Worm (Caenorhabditis elegans) whole organism, L4 larva: Measurements from ENCODE around the gene F48F7.6.

Experiments
- D1046.2 ChIP-seq: fragments of 200-800 bp; sonication (Bioruptor generic); IDR thresholded peaks from 2 replicates; pipeline ENCODE4 v1.3.6; 2022; ENCODE audit warnings: missing genetic modification characterization, missing compliant biosample characterization
- F10B5.3 ChIP-seq: sonication (generic microtip); optimal IDR thresholded peaks from 2 replicates; lab custom pipeline; 2016; ENCODE audit warnings: mild to moderate bottlenecking, missing genetic modification characterization, missing compliant biosample characterization
- F26F4.8 ChIP-seq: fragments of 200-800 bp; sonication (Bioruptor generic); conservative IDR thresholded peaks from 2 replicates; pipeline ENCODE4 v1.3.6; 2022; ENCODE audit warnings: missing genetic modification characterization, missing compliant biosample characterization
- F37D6.2 ChIP-seq: sonication (generic microtip); optimal IDR thresholded peaks from 2 replicates; lab custom pipeline; 2016; ENCODE audit warnings: mild to moderate bottlenecking, missing genetic modification characterization, missing compliant biosample characterization
- F49E8.2 ChIP-seq: sonication (generic microtip); optimal IDR thresholded peaks from 2 replicates; lab custom pipeline; 2016; ENCODE audit warnings: missing compliant biosample characterization, mild to moderate bottlenecking, missing genetic modification characterization, borderline replicate concordance
- T26A8.4 ChIP-seq: fragments of 200-800 bp; sonication (Bioruptor generic); IDR thresholded peaks from 2 replicates; pipeline ENCODE4 v1.3.6; 2022; ENCODE audit warnings: missing genetic modification characterization, missing compliant biosample characterization
- Y105C5A.15 ChIP-seq: fragments of 200-800 bp; sonication (Bioruptor generic); IDR thresholded peaks from 2 replicates; pipeline ENCODE4 v1.3.6; 2022; ENCODE audit warnings: missing genetic modification characterization, missing compliant biosample characterization
- Y48G9A.11 ChIP-seq: fragments of 200-800 bp; sonication (Bioruptor generic); IDR thresholded peaks from 2 replicates; pipeline ENCODE4 v1.3.6; 2022; ENCODE audit warnings: missing genetic modification reagents, missing genetic modification characterization, missing compliant biosample characterization
- Y5F2A.4 ChIP-seq: fragments of 200-800 bp; sonication (Bioruptor generic); optimal IDR thresholded peaks from 2 replicates; lab custom pipeline; 2018; ENCODE audit warnings: mild to moderate bottlenecking, missing genetic modification characterization, missing compliant biosample characterization
- ZK337.2 ChIP-seq: fragments of 200-800 bp; sonication (Bioruptor generic); IDR thresholded peaks from 2 replicates; pipeline ENCODE4 v1.3.6; 2022; ENCODE audit warnings: missing genetic modification reagents, missing genetic modification characterization, missing compliant biosample characterization
- ZK546.5 ChIP-seq, 2 experiments: sonication (generic microtip); optimal IDR thresholded peaks; 2 replicates each; lab custom pipeline; 2017; ENCODE audit warnings: missing biosample characterization in 2 of 2, missing genetic modification characterization in 2 of 2
- aly-2 ChIP-seq: sonication (generic microtip); optimal IDR thresholded peaks from 2 replicates; lab custom pipeline; 2018; ENCODE audit warnings: missing biosample characterization, missing genetic modification characterization
- attf-4 ChIP-seq: sonication (generic microtip); optimal IDR thresholded peaks from 3 replicates; lab custom pipeline; 2017; ENCODE audit warnings: missing biosample characterization, missing genetic modification characterization
- ceh-20 ChIP-seq: fragments of 200-800 bp; sonication (Bioruptor generic); IDR thresholded peaks from 2 replicates; pipeline ENCODE4 v1.3.6; 2022; ENCODE audit warnings: missing genetic modification reagents, missing genetic modification characterization, missing compliant biosample characterization
- ceh-28 ChIP-seq: fragments of 150-350 bp; optimal IDR thresholded peaks from 2 replicates; lab custom pipeline; 2014; ENCODE audit warnings: missing biosample characterization, missing genetic modification reagents, missing genetic modification characterization
- ceh-32 ChIP-seq: sonication (generic microtip); optimal IDR thresholded peaks from 2 replicates; lab custom pipeline; 2016; ENCODE audit warnings: mild to moderate bottlenecking, missing genetic modification characterization, missing compliant biosample characterization; ENCODE audit not compliant: poor library complexity
- ces-1 ChIP-seq: fragments of 150-350 bp; sonication (generic microtip); optimal IDR thresholded peaks from 4 replicates; lab custom pipeline; 2014; ENCODE audit warnings: missing biosample characterization, missing genetic modification reagents, missing genetic modification characterization
- cey-2 ChIP-seq: sonication (generic microtip); optimal IDR thresholded peaks from 3 replicates; lab custom pipeline; 2017; ENCODE audit warnings: missing genetic modification characterization, mild to moderate bottlenecking, missing compliant biosample characterization, antibody characterized with exemption, borderline replicate concordance; ENCODE audit not compliant: insufficient read depth
- daf-12 ChIP-seq: fragments of 150-350 bp; optimal IDR thresholded peaks from 2 replicates; lab custom pipeline; 2014; ENCODE audit warnings: missing biosample characterization, missing genetic modification reagents, missing genetic modification characterization
- daf-19 ChIP-seq: fragments of 200-800 bp; sonication (Bioruptor generic); conservative IDR thresholded peaks from 2 replicates; pipeline ENCODE4 v1.3.6; 2022; ENCODE audit warnings: missing genetic modification characterization, missing compliant biosample characterization
- dmd-6 ChIP-seq: fragments of 200-800 bp; sonication (Bioruptor generic); IDR thresholded peaks from 2 replicates; pipeline ENCODE4 v1.3.6; 2022; ENCODE audit warnings: missing genetic modification reagents, missing genetic modification characterization, missing compliant biosample characterization
- dmd-9 ChIP-seq: fragments of 200-800 bp; sonication (Bioruptor generic); IDR thresholded peaks from 2 replicates; pipeline ENCODE4 v1.3.6; 2022; ENCODE audit warnings: missing genetic modification reagents, missing genetic modification characterization, missing compliant biosample characterization
- duxl-1 ChIP-seq: sonication (generic microtip); optimal IDR thresholded peaks from 2 replicates; lab custom pipeline; 2016; ENCODE audit warnings: mild to moderate bottlenecking, missing genetic modification characterization, moderate library complexity, missing compliant biosample characterization; ENCODE audit not compliant: poor library complexity
- egl-27 ChIP-seq: sonication (generic microtip); optimal IDR thresholded peaks from 3 replicates; lab custom pipeline; 2017; ENCODE audit warnings: missing biosample characterization, missing genetic modification reagents, missing genetic modification characterization
- fkh-10 ChIP-seq: fragments of 150-350 bp; optimal IDR thresholded peaks from 2 replicates; lab custom pipeline; 2014; ENCODE audit warnings: missing biosample characterization, missing genetic modification reagents, missing genetic modification characterization
- gei-8 ChIP-seq: fragments of 200-800 bp; sonication (Bioruptor generic); optimal IDR thresholded peaks from 2 replicates; lab custom pipeline; 2018; ENCODE audit warnings: mild to moderate bottlenecking, missing genetic modification characterization, missing compliant biosample characterization
- hlh-11 ChIP-seq: fragments of 200-800 bp; sonication (Bioruptor generic); optimal IDR thresholded peaks from 2 replicates; lab custom pipeline; 2018; ENCODE audit warnings: mild to moderate bottlenecking, missing genetic modification characterization, missing compliant biosample characterization
- jun-1 ChIP-seq: fragments of 150-350 bp; optimal IDR thresholded peaks from 2 replicates; lab custom pipeline; 2014; ENCODE audit warnings: missing biosample characterization, missing genetic modification reagents, missing genetic modification characterization
- lin-13 ChIP-seq: fragments of 150-350 bp; optimal IDR thresholded peaks from 2 replicates; lab custom pipeline; 2014; ENCODE audit warnings: missing biosample characterization, missing genetic modification reagents, missing genetic modification characterization
- lin-38 ChIP-seq: fragments of 200-800 bp; sonication (Bioruptor generic); IDR thresholded peaks from 2 replicates; pipeline ENCODE4 v1.3.6; 2022; ENCODE audit warnings: missing genetic modification reagents, missing genetic modification characterization, missing compliant biosample characterization
- lin-39 ChIP-seq: fragments of 150-350 bp; optimal IDR thresholded peaks from 2 replicates; lab custom pipeline; 2014; ENCODE audit warnings: missing biosample characterization, missing genetic modification reagents, missing genetic modification characterization
- madf-5 ChIP-seq, 2 experiments: fragments of 200-800 bp; sonication (Bioruptor generic); IDR thresholded peaks; 2 replicates each; pipeline ENCODE4 v1.3.6; 2022; ENCODE audit warnings: missing compliant biosample characterization in 2 of 2, missing genetic modification characterization in 2 of 2
- mes-2 ChIP-seq: sonication (generic microtip); optimal IDR thresholded peaks from 2 replicates; lab custom pipeline; 2016; ENCODE audit warnings: missing genotype, mild to moderate bottlenecking, missing genetic modification characterization, missing compliant biosample characterization; ENCODE audit not compliant: poor library complexity, severe bottlenecking
- mxl-2 ChIP-seq: fragments of 200-800 bp; sonication (Bioruptor generic); conservative IDR thresholded peaks from 2 replicates; pipeline ENCODE4 v1.3.6; 2022; ENCODE audit warnings: missing genetic modification reagents, missing genetic modification characterization, missing compliant biosample characterization
- mxl-3 ChIP-seq: fragments of 200-800 bp; sonication (Bioruptor generic); optimal IDR thresholded peaks from 2 replicates; lab custom pipeline; 2018; ENCODE audit warnings: mild to moderate bottlenecking, missing genetic modification characterization, missing compliant biosample characterization
- nhr-102 ChIP-seq: sonication (generic microtip); optimal IDR thresholded peaks from 2 replicates; lab custom pipeline; 2016; ENCODE audit warnings: mild to moderate bottlenecking, missing genetic modification characterization, moderate library complexity, missing compliant biosample characterization
- nhr-111 ChIP-seq: fragments of 200-800 bp; sonication (Bioruptor generic); optimal IDR thresholded peaks from 2 replicates; lab custom pipeline; 2018; ENCODE audit warnings: mild to moderate bottlenecking, missing genetic modification characterization, missing compliant biosample characterization
- nhr-237 ChIP-seq: sonication (generic microtip); optimal IDR thresholded peaks from 2 replicates; lab custom pipeline; 2017; ENCODE audit warnings: missing biosample characterization, missing genetic modification characterization
- nhr-42 ChIP-seq: fragments of 200-800 bp; sonication (Bioruptor generic); IDR thresholded peaks from 2 replicates; pipeline ENCODE4 v1.3.6; 2022; ENCODE audit warnings: missing genetic modification characterization, missing compliant biosample characterization
- nhr-48 ChIP-seq: sonication (generic microtip); optimal IDR thresholded peaks from 2 replicates; lab custom pipeline; 2016; ENCODE audit warnings: mild to moderate bottlenecking, missing genetic modification characterization, missing compliant biosample characterization
- nhr-6 ChIP-seq: fragments of 150-350 bp; optimal IDR thresholded peaks from 2 replicates; lab custom pipeline; 2014; ENCODE audit warnings: missing biosample characterization, missing genetic modification characterization
- php-3 ChIP-seq: fragments of 200-800 bp; sonication (Bioruptor generic); IDR thresholded peaks from 2 replicates; pipeline ENCODE4 v1.3.6; 2022; ENCODE audit warnings: missing genetic modification reagents, missing genetic modification characterization, missing compliant biosample characterization
- pqm-1 ChIP-seq: sonication (generic microtip); optimal IDR thresholded peaks from 2 replicates; lab custom pipeline; 2017; ENCODE audit warnings: missing biosample characterization, missing genetic modification characterization
- saeg-2 ChIP-seq: fragments of 200-800 bp; sonication (Bioruptor generic); IDR thresholded peaks from 2 replicates; pipeline ENCODE4 v1.3.6; 2022; ENCODE audit warnings: missing genetic modification reagents, missing genetic modification characterization, missing compliant biosample characterization
- skn-1 ChIP-seq: fragments of 150-350 bp; optimal IDR thresholded peaks from 2 replicates; lab custom pipeline; 2014; ENCODE audit warnings: missing biosample characterization, missing genetic modification characterization
- spr-1 ChIP-seq: sonication (generic microtip); optimal IDR thresholded peaks from 2 replicates; lab custom pipeline; 2016; ENCODE audit warnings: mild to moderate bottlenecking, missing genetic modification characterization, missing compliant biosample characterization
- tra-1 ChIP-seq: fragments of 200-800 bp; sonication (Bioruptor generic); IDR thresholded peaks from 2 replicates; pipeline ENCODE4 v1.3.6; 2022; ENCODE audit warnings: missing genetic modification reagents, missing genetic modification characterization, missing compliant biosample characterization
- unc-39 ChIP-seq: sonication (generic microtip); optimal IDR thresholded peaks from 2 replicates; lab custom pipeline; 2017; ENCODE audit warnings: missing biosample characterization, missing genetic modification characterization
- unc-62 ChIP-seq, 3 experiments: fragments of 150-350 bp in 1 of 3; sonication (generic microtip); optimal IDR thresholded peaks in 2 of 3; peaks in 1 of 3; 1 replicate in 1 of 3; 2 replicates in 2 of 3; lab custom pipeline; 2014 to 2017; ENCODE audit warnings: missing biosample characterization in 3 of 3, missing genetic modification characterization in 3 of 3, missing genetic modification reagents in 3 of 3, missing genotype in 1 of 3
- zfp-2 ChIP-seq: sonication (generic microtip); optimal IDR thresholded peaks from 2 replicates; lab custom pipeline; 2016; ENCODE audit warnings: mild to moderate bottlenecking, missing genetic modification characterization, missing compliant biosample characterization

The F48F7.6 gene

ce11 chrX:13977439-13978118 is at the start of gene F48F7.6:
F48F7.6 (plus strand) TSS chrX:13977829.
- TF ChIP-seq nhr-48 (tag; lab: Kevin White, UChicago) = no peak
- TF ChIP-seq F37D6.2 (tag; lab: Kevin White, UChicago) = no peak
- TF ChIP-seq gei-8 = no peak
- TF ChIP-seq jun-1 (tag; lab: Kevin White, UChicago) = no peak
- TF ChIP-seq fkh-10 (GFP tag; lab: Kevin White, UChicago) = no peak
- TF ChIP-seq nhr-111 (GFP tag; lab: Kevin White, UChicago) = no peak
- peak in 1 of 2 experiments; percentile 98 for TF ChIP-seq unc-62 (GFP tag; optimal IDR thresholded peaks at IDR 0.05 in 1 of 2; lab: Kevin White, UChicago)
- TF ChIP-seq unc-62 (tag; optimal IDR thresholded peaks at IDR 0.05; lab: Kevin White, UChicago) = no peak
- no peak for TF ChIP-seq lin-13
- no peak for TF ChIP-seq lin-39
- TF ChIP-seq hlh-11 = peak; percentile 40
- TF ChIP-seq pqm-1 = no peak
- TF ChIP-seq dmd-9 (GFP tag; lab: Robert Waterston, UW) = no peak
- no peak for TF ChIP-seq saeg-2 (GFP tag; lab: Robert Waterston, UW)
- TF ChIP-seq ceh-32 (tag; lab: Kevin White, UChicago) = no peak
- TF ChIP-seq T26A8.4 (GFP tag; lab: Robert Waterston, UW) = no peak
- no peak for TF ChIP-seq skn-1
- TF ChIP-seq madf-5 (GFP tag; IDR thresholded peaks at IDR 0.05; lab: Robert Waterston, UW) = no peak
- peak; percentile 33 for TF ChIP-seq mxl-3 (GFP tag; lab: Kevin White, UChicago)
- TF ChIP-seq ZK337.2 = no peak
- TF ChIP-seq D1046.2 = no peak
- TF ChIP-seq ceh-20 = no peak
- TF ChIP-seq unc-39 (tag; lab: Kevin White, UChicago) = no peak
- no peak for TF ChIP-seq nhr-237 (tag; lab: Kevin White, UChicago)
- no peak for TF ChIP-seq zfp-2 (tag; lab: Kevin White, UChicago)
- no peak for TF ChIP-seq php-3
- no peak for TF ChIP-seq ZK546.5 (tag; optimal IDR thresholded peaks at IDR 0.05; lab: Kevin White, UChicago)
- no peak for TF ChIP-seq egl-27
- TF ChIP-seq mxl-2 (GFP tag; lab: Robert Waterston, UW) = no peak
- no peak for TF ChIP-seq F26F4.8 (GFP tag; lab: Robert Waterston, UW)
- TF ChIP-seq dmd-6 (GFP tag; lab: Robert Waterston, UW) = 0 out of 2 replicates have a peak, but pooled peaks have one; percentile 8
- TF ChIP-seq aly-2 (tag; lab: Kevin White, UChicago) = no peak
- no peak for TF ChIP-seq Y48G9A.11 (GFP tag; lab: Robert Waterston, UW)
- no peak for TF ChIP-seq lin-38 (GFP tag; lab: Robert Waterston, UW)
- TF ChIP-seq ceh-28 (tag; lab: Kevin White, UChicago) = peak; percentile 18
- TF ChIP-seq duxl-1 (tag; lab: Kevin White, UChicago) = no peak
- TF ChIP-seq F49E8.2 (tag; lab: Kevin White, UChicago) = no peak
- TF ChIP-seq Y5F2A.4 (GFP tag; lab: Kevin White, UChicago) = no peak
- no peak for TF ChIP-seq attf-4 (tag; lab: Kevin White, UChicago)
- TF ChIP-seq F10B5.3 = no peak
- TF ChIP-seq nhr-102 = no peak
- no peak for TF ChIP-seq tra-1 (GFP tag; lab: Robert Waterston, UW)
- no peak for TF ChIP-seq daf-12 (tag; lab: Kevin White, UChicago)
- no peak for TF ChIP-seq daf-19
- no peak for TF ChIP-seq ces-1 (GFP tag; lab: Kevin White, UChicago)
- no peak for TF ChIP-seq cey-2 (tag; lab: Kevin White, UChicago)
- peak; percentile 34 for TF ChIP-seq nhr-6
- no peak for TF ChIP-seq nhr-42
- peak; percentile 58 for TF ChIP-seq mes-2 (tag; lab: Kevin White, UChicago)
- TF ChIP-seq spr-1 = no peak
- no peak for TF ChIP-seq Y105C5A.15 (GFP tag; lab: Robert Waterston, UW)
